Worm (Caenorhabditis elegans) whole organism, midembryonic: Measurements from ENCODE around the gene C30B5.6.

Experiments
- T22C8.4 ChIP-seq: fragments of 200-800 bp; sonication (Bioruptor generic); IDR thresholded peaks from 2 replicates; pipeline ENCODE4 v1.3.6; 2022; ENCODE audit warnings: missing genetic modification characterization, missing compliant biosample characterization
- cog-1 ChIP-seq: sonication (generic microtip); optimal IDR thresholded peaks from 2 replicates; lab custom pipeline; 2016; ENCODE audit warnings: missing genetic modification characterization, missing compliant biosample characterization
- flt-1 ChIP-seq: fragments of 200-800 bp; sonication (Bioruptor generic); IDR thresholded peaks from 2 replicates; pipeline ENCODE4 v1.3.6; 2022; ENCODE audit warnings: missing genetic modification characterization, missing compliant biosample characterization
- klf-2 ChIP-seq: fragments of 200-800 bp; sonication (Bioruptor generic); conservative IDR thresholded peaks from 2 replicates; pipeline ENCODE4 v1.3.6; 2022; ENCODE audit warnings: missing genetic modification reagents, missing genetic modification characterization, missing compliant biosample characterization
- med-1 ChIP-seq: sonication (generic microtip); optimal IDR thresholded peaks from 2 replicates; lab custom pipeline; 2017; ENCODE audit warnings: missing genetic modification characterization, mild to moderate bottlenecking, missing compliant biosample characterization, antibody characterized with exemption, missing genetic modification reagents; ENCODE audit not compliant: insufficient read depth
- tab-1 ChIP-seq: fragments of 200-800 bp; sonication (Bioruptor generic); IDR thresholded peaks from 2 replicates; pipeline ENCODE4 v1.3.6; 2022; ENCODE audit warnings: missing genetic modification characterization, missing compliant biosample characterization
- ztf-23 ChIP-seq: fragments of 200-800 bp; sonication (Bioruptor generic); IDR thresholded peaks from 2 replicates; pipeline ENCODE4 v1.3.6; 2022; ENCODE audit warnings: missing genetic modification reagents, missing genetic modification characterization, missing compliant biosample characterization
- ztf-29 ChIP-seq: fragments of 200-800 bp; sonication (Bioruptor generic); IDR thresholded peaks from 2 replicates; pipeline ENCODE4 v1.3.6; 2022; ENCODE audit warnings: missing genetic modification reagents, missing genetic modification characterization, missing compliant biosample characterization

DNA sequence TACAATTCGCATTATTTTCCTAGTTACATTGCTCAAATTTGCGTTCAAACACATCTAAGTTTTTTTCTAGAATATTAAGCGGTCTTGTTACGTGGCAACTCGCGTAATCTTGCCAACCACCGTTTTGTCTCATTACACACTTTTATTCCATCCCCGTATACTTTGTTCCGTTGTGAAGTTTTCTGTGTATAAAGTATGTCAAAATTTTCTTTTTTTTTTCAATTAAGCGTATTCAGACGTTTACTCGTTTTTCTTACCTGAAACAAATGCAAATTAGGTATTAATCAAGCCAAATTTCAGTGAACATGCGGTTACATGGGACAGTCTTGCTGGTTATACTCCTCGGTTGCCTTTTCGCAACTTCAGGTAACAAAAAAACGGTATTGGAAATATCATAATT, 24.6 kb upstream of the C30B5.6 start, which contains the start of gene T24H7.2:
- no peak for TF ChIP-seq med-1 (GFP tag; lab: Kevin White, UChicago)
- no peak for TF ChIP-seq tab-1
- no peak for TF ChIP-seq flt-1 (GFP tag; lab: Robert Waterston, UW)
- no peak for TF ChIP-seq ztf-23 (GFP tag; lab: Robert Waterston, UW)
- no peak for TF ChIP-seq cog-1 (tag; lab: Kevin White, UChicago)
- no peak for TF ChIP-seq T22C8.4 (GFP tag; lab: Robert Waterston, UW)
- no peak for TF ChIP-seq ztf-29 (GFP tag; lab: Robert Waterston, UW)
- TF ChIP-seq klf-2 (GFP tag; lab: Robert Waterston, UW): no peak
